Worm (Caenorhabditis elegans) whole organism, L4 larva: ENCODE measurements around the gene srh-75.

Experiments
- F10B5.3 ChIP-seq: sonication (generic microtip); optimal IDR thresholded peaks from 2 replicates; lab custom pipeline; 2016; ENCODE audit warnings: mild to moderate bottlenecking, missing genetic modification characterization, missing compliant biosample characterization
- F26F4.8 ChIP-seq: fragments of 200-800 bp; sonication (Bioruptor generic); conservative IDR thresholded peaks from 2 replicates; pipeline ENCODE4 v1.3.6; 2022; ENCODE audit warnings: missing genetic modification characterization, missing compliant biosample characterization
- F44E2.7 ChIP-seq: fragments of 200-800 bp; sonication (Bioruptor generic); IDR thresholded peaks from 2 replicates; pipeline ENCODE4 v2.1.2; 2022; ENCODE audit warnings: missing genetic modification characterization, missing compliant biosample characterization
- Y48G9A.11 ChIP-seq: fragments of 200-800 bp; sonication (Bioruptor generic); IDR thresholded peaks from 2 replicates; pipeline ENCODE4 v1.3.6; 2022; ENCODE audit warnings: missing genetic modification reagents, missing genetic modification characterization, missing compliant biosample characterization
- aha-1 ChIP-seq: fragments of 150-350 bp; peaks from one replicate; lab custom pipeline; 2014; ENCODE audit warnings: missing biosample characterization, missing genetic modification characterization
- aly-2 ChIP-seq: sonication (generic microtip); optimal IDR thresholded peaks from 2 replicates; lab custom pipeline; 2018; ENCODE audit warnings: missing biosample characterization, missing genetic modification characterization
- arid-1 ChIP-seq: fragments of 200-800 bp; sonication (Bioruptor generic); conservative IDR thresholded peaks from 2 replicates; pipeline ENCODE4 v1.3.6; 2022; ENCODE audit warnings: missing genetic modification reagents, missing genetic modification characterization, missing compliant biosample characterization
- ceh-20 ChIP-seq: fragments of 200-800 bp; sonication (Bioruptor generic); IDR thresholded peaks from 2 replicates; pipeline ENCODE4 v1.3.6; 2022; ENCODE audit warnings: missing genetic modification reagents, missing genetic modification characterization, missing compliant biosample characterization
- ceh-28 ChIP-seq: fragments of 150-350 bp; optimal IDR thresholded peaks from 2 replicates; lab custom pipeline; 2014; ENCODE audit warnings: missing biosample characterization, missing genetic modification reagents, missing genetic modification characterization
- cey-2 ChIP-seq: sonication (generic microtip); optimal IDR thresholded peaks from 3 replicates; lab custom pipeline; 2017; ENCODE audit warnings: missing genetic modification characterization, mild to moderate bottlenecking, missing compliant biosample characterization, antibody characterized with exemption, borderline replicate concordance; ENCODE audit not compliant: insufficient read depth
- ctbp-1 ChIP-seq: fragments of 200-800 bp; sonication (Bioruptor generic); IDR thresholded peaks from 2 replicates; pipeline ENCODE4 v1.3.6; 2022; ENCODE audit warnings: missing genetic modification reagents, missing genetic modification characterization, missing compliant biosample characterization
- dmd-6 ChIP-seq: fragments of 200-800 bp; sonication (Bioruptor generic); IDR thresholded peaks from 2 replicates; pipeline ENCODE4 v1.3.6; 2022; ENCODE audit warnings: missing genetic modification reagents, missing genetic modification characterization, missing compliant biosample characterization
- duxl-1 ChIP-seq: sonication (generic microtip); optimal IDR thresholded peaks from 2 replicates; lab custom pipeline; 2016; ENCODE audit warnings: mild to moderate bottlenecking, missing genetic modification characterization, moderate library complexity, missing compliant biosample characterization; ENCODE audit not compliant: poor library complexity
- egl-27 ChIP-seq: sonication (generic microtip); optimal IDR thresholded peaks from 3 replicates; lab custom pipeline; 2017; ENCODE audit warnings: missing biosample characterization, missing genetic modification reagents, missing genetic modification characterization
- egl-43 ChIP-seq: fragments of 200-800 bp; sonication (Bioruptor generic); IDR thresholded peaks from 2 replicates; pipeline ENCODE4 v1.3.6; 2022; ENCODE audit warnings: missing genetic modification reagents, missing genetic modification characterization, missing compliant biosample characterization
- fkh-10 ChIP-seq: fragments of 150-350 bp; optimal IDR thresholded peaks from 2 replicates; lab custom pipeline; 2014; ENCODE audit warnings: missing biosample characterization, missing genetic modification reagents, missing genetic modification characterization
- gei-8 ChIP-seq: fragments of 200-800 bp; sonication (Bioruptor generic); optimal IDR thresholded peaks from 2 replicates; lab custom pipeline; 2018; ENCODE audit warnings: mild to moderate bottlenecking, missing genetic modification characterization, missing compliant biosample characterization
- hlh-11 ChIP-seq: fragments of 200-800 bp; sonication (Bioruptor generic); optimal IDR thresholded peaks from 2 replicates; lab custom pipeline; 2018; ENCODE audit warnings: mild to moderate bottlenecking, missing genetic modification characterization, missing compliant biosample characterization
- hlh-30 ChIP-seq: sonication (generic microtip); optimal IDR thresholded peaks from 2 replicates; lab custom pipeline; 2017; ENCODE audit warnings: antibody characterized with exemption, mild to moderate bottlenecking, missing genetic modification characterization, missing compliant biosample characterization; ENCODE audit not compliant: insufficient read depth
- hmg-1.1 ChIP-seq: fragments of 200-800 bp; sonication (Bioruptor generic); IDR thresholded peaks from 2 replicates; pipeline ENCODE4 v1.3.6; 2022; ENCODE audit warnings: missing genetic modification reagents, missing genetic modification characterization, missing compliant biosample characterization
- jun-1 ChIP-seq: fragments of 150-350 bp; optimal IDR thresholded peaks from 2 replicates; lab custom pipeline; 2014; ENCODE audit warnings: missing biosample characterization, missing genetic modification reagents, missing genetic modification characterization
- lin-15B ChIP-seq: fragments of 150-350 bp; sonication (generic microtip); optimal IDR thresholded peaks from 3 replicates; lab custom pipeline; 2014; ENCODE audit warnings: missing biosample characterization, missing genetic modification characterization
- lin-29 ChIP-seq: fragments of 200-800 bp; sonication (Bioruptor generic); IDR thresholded peaks from 2 replicates; pipeline ENCODE4 v1.3.6; 2022; ENCODE audit warnings: missing genetic modification reagents, missing genetic modification characterization, missing compliant biosample characterization
- lin-39 ChIP-seq: fragments of 150-350 bp; optimal IDR thresholded peaks from 2 replicates; lab custom pipeline; 2014; ENCODE audit warnings: missing biosample characterization, missing genetic modification reagents, missing genetic modification characterization
- lir-3 ChIP-seq: sonication (generic microtip); optimal IDR thresholded peaks from 2 replicates; lab custom pipeline; 2016; ENCODE audit warnings: mild to moderate bottlenecking, missing genetic modification characterization, missing compliant biosample characterization
- madf-5 ChIP-seq, 2 experiments: fragments of 200-800 bp; sonication (Bioruptor generic); IDR thresholded peaks; 2 replicates each; pipeline ENCODE4 v1.3.6; 2022; ENCODE audit warnings: missing compliant biosample characterization in 2 of 2, missing genetic modification characterization in 2 of 2
- madf-9 ChIP-seq: fragments of 200-800 bp; sonication (Bioruptor generic); conservative IDR thresholded peaks from 2 replicates; pipeline ENCODE4 v1.3.6; 2022; ENCODE audit warnings: missing genetic modification reagents, missing genetic modification characterization, missing compliant biosample characterization
- mdl-1 ChIP-seq, 2 experiments: fragments of 150-350 bp in 1 of 2; sonication (generic microtip) in 1 of 2; optimal IDR thresholded peaks; 2 replicates each; lab custom pipeline; 2014 to 2017; ENCODE audit warnings: missing biosample characterization in 2 of 2, missing genetic modification characterization in 2 of 2
- mes-2 ChIP-seq: sonication (generic microtip); optimal IDR thresholded peaks from 2 replicates; lab custom pipeline; 2016; ENCODE audit warnings: missing genotype, mild to moderate bottlenecking, missing genetic modification characterization, missing compliant biosample characterization; ENCODE audit not compliant: poor library complexity, severe bottlenecking
- mxl-2 ChIP-seq: fragments of 200-800 bp; sonication (Bioruptor generic); conservative IDR thresholded peaks from 2 replicates; pipeline ENCODE4 v1.3.6; 2022; ENCODE audit warnings: missing genetic modification reagents, missing genetic modification characterization, missing compliant biosample characterization
- mxl-3 ChIP-seq: fragments of 200-800 bp; sonication (Bioruptor generic); optimal IDR thresholded peaks from 2 replicates; lab custom pipeline; 2018; ENCODE audit warnings: mild to moderate bottlenecking, missing genetic modification characterization, missing compliant biosample characterization
- nhr-102 ChIP-seq: sonication (generic microtip); optimal IDR thresholded peaks from 2 replicates; lab custom pipeline; 2016; ENCODE audit warnings: mild to moderate bottlenecking, missing genetic modification characterization, moderate library complexity, missing compliant biosample characterization
- nhr-11 ChIP-seq: fragments of 150-350 bp; optimal IDR thresholded peaks from 2 replicates; lab custom pipeline; 2014; ENCODE audit warnings: missing biosample characterization, missing genetic modification characterization
- nhr-237 ChIP-seq: sonication (generic microtip); optimal IDR thresholded peaks from 2 replicates; lab custom pipeline; 2017; ENCODE audit warnings: missing biosample characterization, missing genetic modification characterization
- nhr-28 ChIP-seq: fragments of 150-350 bp; optimal IDR thresholded peaks from 2 replicates; lab custom pipeline; 2014; ENCODE audit warnings: missing biosample characterization, missing genetic modification characterization
- nhr-41 ChIP-seq: fragments of 200-800 bp; sonication (Bioruptor generic); IDR thresholded peaks from 2 replicates; pipeline ENCODE4 v1.3.6; 2022; ENCODE audit warnings: missing genetic modification reagents, missing genetic modification characterization, missing compliant biosample characterization
- nhr-42 ChIP-seq: fragments of 200-800 bp; sonication (Bioruptor generic); IDR thresholded peaks from 2 replicates; pipeline ENCODE4 v1.3.6; 2022; ENCODE audit warnings: missing genetic modification characterization, missing compliant biosample characterization
- nhr-48 ChIP-seq: sonication (generic microtip); optimal IDR thresholded peaks from 2 replicates; lab custom pipeline; 2016; ENCODE audit warnings: mild to moderate bottlenecking, missing genetic modification characterization, missing compliant biosample characterization
- nhr-6 ChIP-seq: fragments of 150-350 bp; optimal IDR thresholded peaks from 2 replicates; lab custom pipeline; 2014; ENCODE audit warnings: missing biosample characterization, missing genetic modification characterization
- nhr-76 ChIP-seq: fragments of 150-350 bp; optimal IDR thresholded peaks from 2 replicates; lab custom pipeline; 2014; ENCODE audit warnings: missing biosample characterization, missing genetic modification characterization
- php-3 ChIP-seq: fragments of 200-800 bp; sonication (Bioruptor generic); IDR thresholded peaks from 2 replicates; pipeline ENCODE4 v1.3.6; 2022; ENCODE audit warnings: missing genetic modification reagents, missing genetic modification characterization, missing compliant biosample characterization
- pqm-1 ChIP-seq: sonication (generic microtip); optimal IDR thresholded peaks from 2 replicates; lab custom pipeline; 2017; ENCODE audit warnings: missing biosample characterization, missing genetic modification characterization
- rbr-2 ChIP-seq: sonication (generic microtip); optimal IDR thresholded peaks from 2 replicates; lab custom pipeline; 2016; ENCODE audit warnings: missing genotype, missing genetic modification characterization, missing compliant biosample characterization
- snpc-4 ChIP-seq: fragments of 150-350 bp; optimal IDR thresholded peaks from 2 replicates; lab custom pipeline; 2014; ENCODE audit warnings: missing biosample characterization, missing genetic modification characterization
- spr-1 ChIP-seq: sonication (generic microtip); optimal IDR thresholded peaks from 2 replicates; lab custom pipeline; 2016; ENCODE audit warnings: mild to moderate bottlenecking, missing genetic modification characterization, missing compliant biosample characterization
- tra-1 ChIP-seq: fragments of 200-800 bp; sonication (Bioruptor generic); IDR thresholded peaks from 2 replicates; pipeline ENCODE4 v1.3.6; 2022; ENCODE audit warnings: missing genetic modification reagents, missing genetic modification characterization, missing compliant biosample characterization
- unc-39 ChIP-seq: sonication (generic microtip); optimal IDR thresholded peaks from 2 replicates; lab custom pipeline; 2017; ENCODE audit warnings: missing biosample characterization, missing genetic modification characterization
- unc-62 ChIP-seq, 3 experiments: fragments of 150-350 bp in 1 of 3; sonication (generic microtip); optimal IDR thresholded peaks in 2 of 3; peaks in 1 of 3; 1 replicate in 1 of 3; 2 replicates in 2 of 3; lab custom pipeline; 2014 to 2017; ENCODE audit warnings: missing biosample characterization in 3 of 3, missing genetic modification characterization in 3 of 3, missing genetic modification reagents in 3 of 3, missing genotype in 1 of 3
- zfp-3 ChIP-seq: fragments of 200-800 bp; sonication (Bioruptor generic); conservative IDR thresholded peaks from 2 replicates; pipeline ENCODE4 v1.3.6; 2022; ENCODE audit warnings: missing genetic modification reagents, missing genetic modification characterization, missing compliant biosample characterization
- ztf-11 ChIP-seq: fragments of 150-350 bp; optimal IDR thresholded peaks from 2 replicates; lab custom pipeline; 2014; ENCODE audit warnings: missing biosample characterization, missing genetic modification characterization

srh-75 gene

DNA sequence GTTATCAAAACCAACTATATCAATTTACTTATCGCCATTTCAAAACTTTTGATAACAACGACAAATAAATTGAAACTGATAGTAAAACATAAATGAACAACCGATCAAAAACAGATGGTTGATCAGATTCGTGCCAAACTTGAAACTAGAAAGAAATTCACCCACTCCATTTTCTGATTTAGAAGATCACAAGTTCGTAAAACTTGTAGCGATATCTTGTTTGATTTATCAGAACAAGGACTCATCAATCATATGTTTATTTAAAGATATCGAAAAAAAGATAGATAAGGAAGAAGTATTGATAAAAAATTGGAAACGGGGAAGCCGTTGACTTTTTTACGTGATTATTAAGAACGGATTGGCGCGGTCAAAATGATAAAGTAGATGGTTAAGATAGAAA is 30.2 kb upstream of the srh-75 start (continued):
- TF ChIP-seq cey-2 (peak; percentile 73), spr-1 (tag; lab: Kevin White, UChicago) (no peak), tra-1 (GFP tag; lab: Robert Waterston, UW) (peak; percentile 74), lin-29 (GFP tag; lab: Robert Waterston, UW) (no peak), aha-1 (peak; percentile 55), F10B5.3 (tag; lab: Kevin White, UChicago) (no peak), lir-3 (tag; lab: Kevin White, UChicago) (no peak), F26F4.8 (no peak), php-3 (GFP tag; lab: Robert Waterston, UW) (peak; percentile 33; the same call in 1 of the 2 replicates), pqm-1 (tag; lab: Kevin White, UChicago) (peak; percentile 54), ctbp-1 (GFP tag; lab: Robert Waterston, UW) (no peak), egl-27 (tag; lab: Kevin White, UChicago) (no peak), aly-2 (no peak), hmg-1.1 (no peak), nhr-6 (tag; lab: Kevin White, UChicago) (no peak), snpc-4 (tag; lab: Kevin White, UChicago) (no peak)

DNA sequence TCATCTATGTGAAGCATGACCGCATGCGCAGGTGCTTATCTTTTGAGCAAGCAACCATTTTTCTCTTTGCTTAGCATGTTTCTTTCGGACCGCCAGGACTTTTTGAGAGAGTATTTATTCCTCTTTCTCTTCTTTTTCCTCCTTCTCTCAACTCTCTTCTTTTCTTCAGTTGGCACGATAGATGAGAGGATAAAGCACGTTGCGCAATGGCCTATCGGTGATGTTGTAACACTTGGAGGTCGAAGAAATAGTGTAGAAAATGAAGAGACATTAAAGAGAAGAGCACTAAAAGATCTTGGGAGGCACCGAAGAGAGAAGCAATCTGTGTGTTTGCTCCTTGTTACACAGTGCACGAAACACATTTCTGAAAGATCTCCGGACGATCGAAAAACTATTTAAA is 26.7 kb upstream of the srh-75 start:
- TF ChIP-seq nhr-28 (no peak), nhr-237 (tag; lab: Kevin White, UChicago) (no peak), mxl-3 (peak; percentile 55), nhr-41 (GFP tag; lab: Robert Waterston, UW) (no peak), hlh-30 (tag; lab: Kevin White, UChicago) (peak; percentile 33), rbr-2 (tag; lab: Kevin White, UChicago) (no peak), mes-2 (tag; lab: Kevin White, UChicago) (peak; percentile 24), nhr-76 (tag; lab: Kevin White, UChicago) (no peak), duxl-1 (no peak), F26F4.8 (no peak), lin-15B (tag; lab: Kevin White, UChicago) (no peak), nhr-42 (no peak), nhr-48 (tag; lab: Kevin White, UChicago) (no peak), lin-39 (no peak), nhr-11 (peak; percentile 66), zfp-3 (GFP tag; lab: Robert Waterston, UW) (no peak), ztf-11 (no peak), mxl-2 (GFP tag; lab: Robert Waterston, UW) (no peak), unc-62 (GFP tag; optimal IDR thresholded peaks at IDR 0.05 in 1 of 2; lab: Kevin White, UChicago) (peak in 1 of 2 experiments; percentile 45), unc-62 (tag; optimal IDR thresholded peaks at IDR 0.05; lab: Kevin White, UChicago) (no peak), madf-9 (GFP tag; lab: Robert Waterston, UW) (no peak), arid-1 (no peak), hlh-11 (tag; lab: Kevin White, UChicago) (peak; percentile 43), aha-1 (peak; percentile 55), mdl-1 (tag; optimal IDR thresholded peaks at IDR 0.05; lab: Kevin White, UChicago) (peak in 1 of 2 experiments; percentile 20)
- TF ChIP-seq, all 104 proteins: peak for 8

DNA sequence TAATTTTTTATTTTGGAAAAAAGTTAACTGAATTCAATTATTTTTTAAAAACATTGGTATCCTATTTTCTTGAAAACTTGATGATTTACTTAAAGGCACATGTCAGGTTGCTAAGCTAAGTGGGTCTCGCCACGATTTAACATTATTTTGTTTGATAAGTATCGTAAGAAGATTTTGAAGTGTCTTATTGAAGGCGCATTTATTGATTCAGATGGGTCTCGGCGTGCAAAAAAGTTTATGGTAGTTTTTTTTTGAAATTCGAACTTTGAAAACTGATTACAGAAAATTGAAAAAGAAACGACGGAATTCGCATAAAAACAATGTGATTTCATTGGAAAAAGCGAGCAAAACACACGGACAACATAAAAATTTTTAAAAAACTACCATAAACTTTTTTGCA is 26.0 kb upstream of the srh-75 start:
- no peak for TF ChIP-seq egl-43 (GFP tag; lab: Robert Waterston, UW)
- no peak for TF ChIP-seq nhr-102 (tag; lab: Kevin White, UChicago)
- no peak for TF ChIP-seq ceh-28
- TF ChIP-seq php-3 (GFP tag; lab: Robert Waterston, UW): no peak
- no peak for TF ChIP-seq unc-39 (tag; lab: Kevin White, UChicago)
- TF ChIP-seq lin-39: no peak
- no peak for TF ChIP-seq F44E2.7
- no peak for TF ChIP-seq dmd-6
- TF ChIP-seq unc-62 (GFP tag; optimal IDR thresholded peaks at IDR 0.05 in 1 of 2; lab: Kevin White, UChicago): no peak
- no peak for TF ChIP-seq unc-62 (tag; optimal IDR thresholded peaks at IDR 0.05; lab: Kevin White, UChicago)
- TF ChIP-seq madf-5 (GFP tag; IDR thresholded peaks at IDR 0.05; lab: Robert Waterston, UW): no peak
- TF ChIP-seq zfp-3 (GFP tag; lab: Robert Waterston, UW): no peak
- TF ChIP-seq nhr-48 (tag; lab: Kevin White, UChicago): no peak
- no peak for TF ChIP-seq gei-8 (GFP tag; lab: Kevin White, UChicago)
- TF ChIP-seq duxl-1: no peak
- no peak for TF ChIP-seq ceh-20 (GFP tag; lab: Robert Waterston, UW)
- no peak for TF ChIP-seq jun-1 (tag; lab: Kevin White, UChicago)
- no peak for TF ChIP-seq fkh-10 (GFP tag; lab: Kevin White, UChicago)
- TF ChIP-seq Y48G9A.11 (GFP tag; lab: Robert Waterston, UW): no peak
